Worm (Caenorhabditis elegans) whole organism, L2 larva: Measurements from ENCODE around the gene F42C5.3.

ENCODE experiments used
- C34F6.9 ChIP-seq: fragments of 150-350 bp; optimal IDR thresholded peaks from 2 replicates; lab custom pipeline; 2014; ENCODE audit warnings: missing biosample characterization, missing genetic modification characterization
- F13H6.1 ChIP-seq: sonication (generic microtip); optimal IDR thresholded peaks from 2 replicates; lab custom pipeline; 2016; ENCODE audit warnings: missing genetic modification characterization, missing compliant biosample characterization
- R02D3.7 ChIP-seq: fragments of 150-350 bp; optimal IDR thresholded peaks from 2 replicates; lab custom pipeline; 2014; ENCODE audit warnings: missing biosample characterization, missing genetic modification characterization
- ZK546.5 ChIP-seq: sonication (generic microtip); optimal IDR thresholded peaks from 2 replicates; lab custom pipeline; 2017; ENCODE audit warnings: missing biosample characterization, missing genetic modification characterization
- alr-1 ChIP-seq: fragments of 150-350 bp; optimal IDR thresholded peaks from 2 replicates; lab custom pipeline; 2014; ENCODE audit warnings: missing biosample characterization, missing genetic modification characterization
- aly-2 ChIP-seq: fragments of 150-350 bp; optimal IDR thresholded peaks from 2 replicates; lab custom pipeline; 2014; ENCODE audit warnings: missing biosample characterization, missing genetic modification characterization
- ama-1 ChIP-seq: fragments of 150-350 bp; optimal IDR thresholded peaks from 2 replicates; lab custom pipeline; 2018; ENCODE audit warnings: inconsistent platforms
- blmp-1 ChIP-seq: sonication (generic microtip); optimal IDR thresholded peaks from 2 replicates; lab custom pipeline; 2017; ENCODE audit warnings: missing genetic modification characterization, mild to moderate bottlenecking, missing compliant biosample characterization, antibody characterized with exemption, moderate library complexity; ENCODE audit not compliant: insufficient read depth
- ceh-16 ChIP-seq: fragments of 150-350 bp; optimal IDR thresholded peaks from 2 replicates; lab custom pipeline; 2014; ENCODE audit warnings: missing biosample characterization, missing genetic modification characterization
- ceh-82 ChIP-seq: fragments of 150-350 bp; optimal IDR thresholded peaks from 2 replicates; lab custom pipeline; 2014; ENCODE audit warnings: missing biosample characterization, missing genetic modification characterization
- crh-2 ChIP-seq: sonication (generic microtip); optimal IDR thresholded peaks from 2 replicates; lab custom pipeline; 2017; ENCODE audit warnings: missing biosample characterization, missing genetic modification characterization
- dmd-4 ChIP-seq: sonication (generic microtip); optimal IDR thresholded peaks from 2 replicates; lab custom pipeline; 2017; ENCODE audit warnings: missing biosample characterization, missing genetic modification characterization
- elt-3 ChIP-seq: sonication (generic microtip); optimal IDR thresholded peaks from 2 replicates; lab custom pipeline; 2017; ENCODE audit warnings: missing biosample characterization, missing genetic modification characterization
- fos-1 ChIP-seq: fragments of 150-350 bp; optimal IDR thresholded peaks from 2 replicates; lab custom pipeline; 2014; ENCODE audit warnings: missing biosample characterization, missing genetic modification characterization
- gmeb-1 ChIP-seq: fragments of 150-350 bp; optimal IDR thresholded peaks from 2 replicates; lab custom pipeline; 2014; ENCODE audit warnings: missing biosample characterization, missing genetic modification characterization
- lin-11 ChIP-seq: fragments of 150-350 bp; sonication (generic microtip); optimal IDR thresholded peaks from 2 replicates; lab custom pipeline; 2014; ENCODE audit warnings: missing biosample characterization, missing genetic modification characterization, inconsistent platforms, mixed read lengths
- lin-13 ChIP-seq: fragments of 150-350 bp; optimal IDR thresholded peaks from 2 replicates; lab custom pipeline; 2014; ENCODE audit warnings: missing biosample characterization, missing genetic modification reagents, missing genetic modification characterization
- mab-5 ChIP-seq: fragments of 150-350 bp; optimal IDR thresholded peaks from 2 replicates; lab custom pipeline; 2014; ENCODE audit warnings: missing biosample characterization, missing genetic modification characterization
- mbf-1 ChIP-seq: sonication (generic microtip); optimal IDR thresholded peaks from 2 replicates; lab custom pipeline; 2017; ENCODE audit warnings: missing biosample characterization, missing genetic modification characterization
- mdl-1 ChIP-seq, 2 experiments: fragments of 150-350 bp in 1 of 2; sonication (generic microtip) in 1 of 2; optimal IDR thresholded peaks; 2 replicates each; lab custom pipeline; 2017; ENCODE audit warnings: missing biosample characterization in 2 of 2, missing genetic modification characterization in 2 of 2
- nhr-10 ChIP-seq: sonication (generic microtip); optimal IDR thresholded peaks from 2 replicates; lab custom pipeline; 2017; ENCODE audit warnings: missing biosample characterization, missing genetic modification characterization
- nhr-11 ChIP-seq: fragments of 150-350 bp; optimal IDR thresholded peaks from 2 replicates; lab custom pipeline; 2014; ENCODE audit warnings: missing biosample characterization, missing genetic modification characterization
- nhr-129 ChIP-seq: fragments of 150-350 bp; optimal IDR thresholded peaks from 2 replicates; lab custom pipeline; 2014; ENCODE audit warnings: missing biosample characterization, missing genetic modification characterization
- nhr-21 ChIP-seq: fragments of 150-350 bp; optimal IDR thresholded peaks from 2 replicates; lab custom pipeline; 2014; ENCODE audit warnings: missing biosample characterization, missing genetic modification characterization
- nhr-237 ChIP-seq: fragments of 150-350 bp; optimal IDR thresholded peaks from 2 replicates; lab custom pipeline; 2014; ENCODE audit warnings: missing biosample characterization, missing genetic modification characterization
- nhr-25 ChIP-seq: fragments of 150-350 bp; sonication (generic microtip); optimal IDR thresholded peaks from 3 replicates; lab custom pipeline; 2014; ENCODE audit warnings: missing biosample characterization, missing genetic modification characterization
- nhr-6 ChIP-seq: fragments of 150-350 bp; optimal IDR thresholded peaks from 2 replicates; lab custom pipeline; 2014; ENCODE audit warnings: missing biosample characterization, missing genetic modification characterization
- nhr-77 ChIP-seq: fragments of 150-350 bp; optimal IDR thresholded peaks from 2 replicates; lab custom pipeline; 2014; ENCODE audit warnings: missing biosample characterization, missing genetic modification characterization
- peb-1 ChIP-seq: fragments of 150-350 bp; optimal IDR thresholded peaks from 2 replicates; lab custom pipeline; 2014; ENCODE audit warnings: missing biosample characterization, missing genetic modification characterization
- skn-1 ChIP-seq: sonication (generic microtip); optimal IDR thresholded peaks from 2 replicates; lab custom pipeline; 2017; ENCODE audit warnings: missing biosample characterization, missing genetic modification characterization
- sma-3 ChIP-seq: sonication (generic microtip); optimal IDR thresholded peaks from 2 replicates; lab custom pipeline; 2016; ENCODE audit warnings: missing genetic modification reagents, missing genetic modification characterization, missing compliant biosample characterization
- sma-9 ChIP-seq, 2 experiments: fragments of 150-350 bp in 1 of 2; sonication (generic microtip) in 1 of 2; optimal IDR thresholded peaks; 2 replicates each; lab custom pipeline; 2014 to 2016; ENCODE audit warnings: missing genetic modification characterization in 2 of 2, mild to moderate bottlenecking in 1 of 2, missing biosample characterization in 1 of 2, missing compliant biosample characterization in 1 of 2, missing genetic modification reagents in 1 of 2, moderate library complexity in 1 of 2
- unc-39 ChIP-seq: fragments of 150-350 bp; optimal IDR thresholded peaks from 2 replicates; lab custom pipeline; 2014; ENCODE audit warnings: missing biosample characterization, missing genetic modification characterization
- unc-55 ChIP-seq: fragments of 150-350 bp; sonication (generic microtip); optimal IDR thresholded peaks from 3 replicates; lab custom pipeline; 2014; ENCODE audit warnings: missing biosample characterization, missing genetic modification reagents, missing genetic modification characterization
- unc-62 ChIP-seq: fragments of 150-350 bp; optimal IDR thresholded peaks from 2 replicates; lab custom pipeline; 2014; ENCODE audit warnings: missing biosample characterization, missing genetic modification reagents, missing genetic modification characterization
- zag-1 ChIP-seq: fragments of 150-350 bp; optimal IDR thresholded peaks from 2 replicates; lab custom pipeline; 2014; ENCODE audit warnings: missing biosample characterization, missing genetic modification characterization
- ztf-1 ChIP-seq: fragments of 200-800 bp; sonication (Bioruptor generic); conservative IDR thresholded peaks from 2 replicates; pipeline ENCODE4 v1.3.6; 2022; ENCODE audit warnings: missing genetic modification characterization, missing compliant biosample characterization
- ztf-11 ChIP-seq: sonication (generic microtip); optimal IDR thresholded peaks from 2 replicates; lab custom pipeline; 2017; ENCODE audit warnings: missing biosample characterization, missing genetic modification characterization

The F42C5.3 gene

ce11 chrIV:7309678-7310077 lies 22.3 kb upstream of the F42C5.3 start:
- TF ChIP-seq crh-2 (tag; lab: Kevin White, UChicago) (peak; percentile 19), zag-1 (tag; lab: Kevin White, UChicago) (no peak), nhr-6 (tag; lab: Kevin White, UChicago) (no peak), nhr-25 (tag; lab: Kevin White, UChicago) (peak; percentile 65), alr-1 (tag; lab: Kevin White, UChicago) (no peak)

- no peak for TF ChIP-seq ztf-1 (GFP tag; lab: Robert Waterston, UW)
- no peak for TF ChIP-seq ZK546.5
- TF ChIP-seq lin-11 (tag; lab: Kevin White, UChicago) = no peak
- no peak for TF ChIP-seq skn-1 (tag; lab: Kevin White, UChicago)
- TF ChIP-seq ceh-82 = no peak
- TF ChIP-seq nhr-6 (tag; lab: Kevin White, UChicago) = no peak
- no peak for TF ChIP-seq C34F6.9 (tag; lab: Kevin White, UChicago)
- TF ChIP-seq mdl-1 (tag; optimal IDR thresholded peaks at IDR 0.05; lab: Kevin White, UChicago) = no peak
- no peak for TF ChIP-seq nhr-129 (tag; lab: Kevin White, UChicago)
- no peak for TF ChIP-seq sma-3 (GFP tag; lab: Kevin White, UChicago)
- TF ChIP-seq peb-1 (tag; lab: Kevin White, UChicago) = no peak
- no peak for TF ChIP-seq dmd-4
- TF ChIP-seq nhr-21 (tag; lab: Kevin White, UChicago) = no peak
- no peak for TF ChIP-seq sma-9 (GFP tag; optimal IDR thresholded peaks at IDR 0.05; lab: Kevin White, UChicago)
- no peak for TF ChIP-seq sma-9 (tag; optimal IDR thresholded peaks at IDR 0.05; lab: Kevin White, UChicago)
- no peak for TF ChIP-seq lin-13
- TF ChIP-seq unc-62 (GFP tag; lab: Kevin White, UChicago) = no peak
Observed at ce11 chrIV:7308974-7309373, 21.6 kb upstream of the F42C5.3 start, which contains the start of gene F42C5.6. Gene F42C5.6 (minus strand): TSS chrIV:7309074.

ce11 chrIV:7305325-7305724 lies 18.0 kb upstream of the F42C5.3 start, which contains the start of gene npr-27:
Gene npr-27 (plus strand): TSS chrIV:7305625.
- TF ChIP-seq nhr-21 (tag; lab: Kevin White, UChicago) (no peak), sma-3 (GFP tag; lab: Kevin White, UChicago) (no peak)

- no peak for TF ChIP-seq mab-5 (tag; lab: Kevin White, UChicago)
- TF ChIP-seq ama-1 (lab: Kevin White, UChicago) = no peak
- no peak for TF ChIP-seq nhr-25 (tag; lab: Kevin White, UChicago)
- TF ChIP-seq ceh-16 (tag; lab: Kevin White, UChicago) = no peak
- TF ChIP-seq, all 48 proteins: peak for 0
Observed at ce11 chrIV:7301481-7301880, 14.1 kb upstream of the F42C5.3 start.

- TF ChIP-seq lin-13 = no peak
- TF ChIP-seq sma-3 (GFP tag; lab: Kevin White, UChicago) = no peak
- TF ChIP-seq gmeb-1 = no peak
- TF ChIP-seq ceh-82 = no peak
- no peak for TF ChIP-seq nhr-11 (tag; lab: Kevin White, UChicago)
- no peak for TF ChIP-seq dmd-4
Observed at ce11 chrIV:7294121-7294520, 6.7 kb upstream of the F42C5.3 start, which contains the start of gene F42C5.5. Gene F42C5.5 (minus strand): TSS chrIV:7294221.

- TF ChIP-seq gmeb-1 (no peak), lin-11 (tag; lab: Kevin White, UChicago) (no peak), R02D3.7 (tag; lab: Kevin White, UChicago) (no peak), nhr-6 (tag; lab: Kevin White, UChicago) (no peak), ztf-1 (GFP tag; lab: Robert Waterston, UW) (no peak), ceh-82 (no peak), fos-1 (no peak), sma-3 (GFP tag; lab: Kevin White, UChicago) (no peak), lin-13 (no peak), aly-2 (tag; lab: Kevin White, UChicago) (no peak), nhr-25 (tag; lab: Kevin White, UChicago) (no peak), elt-3 (tag; lab: Kevin White, UChicago) (no peak)
Observed at ce11 chrIV:7291957-7292356, 4.6 kb upstream of the F42C5.3 start, which contains the start of gene F42C5.4. Gene F42C5.4 (minus strand): TSS chrIV:7292127.

ce11 chrIV:7291066-7291465 lies 3.7 kb upstream of the F42C5.3 start:
- TF ChIP-seq nhr-237 (tag; lab: Kevin White, UChicago) (no peak), dmd-4 (no peak), F13H6.1 (tag; lab: Kevin White, UChicago) (no peak), C34F6.9 (tag; lab: Kevin White, UChicago) (peak; percentile 0), unc-55 (GFP tag; lab: Kevin White, UChicago) (peak; percentile 19), nhr-11 (tag; lab: Kevin White, UChicago) (no peak), nhr-129 (tag; lab: Kevin White, UChicago) (peak; percentile 14), nhr-77 (tag; lab: Kevin White, UChicago) (no peak), nhr-6 (tag; lab: Kevin White, UChicago) (no peak), nhr-21 (tag; lab: Kevin White, UChicago) (no peak), mab-5 (tag; lab: Kevin White, UChicago) (no peak), mbf-1 (no peak), unc-62 (GFP tag; lab: Kevin White, UChicago) (no peak), peb-1 (tag; lab: Kevin White, UChicago) (no peak), unc-39 (tag; lab: Kevin White, UChicago) (no peak), ztf-11 (tag; lab: Kevin White, UChicago) (no peak), blmp-1 (tag; lab: Kevin White, UChicago) (no peak), ceh-16 (tag; lab: Kevin White, UChicago) (no peak), elt-3 (tag; lab: Kevin White, UChicago) (no peak), ztf-1 (GFP tag; lab: Robert Waterston, UW) (no peak), ZK546.5 (no peak), nhr-10 (tag; lab: Kevin White, UChicago) (no peak)
